Fruit fly (Drosophila melanogaster) whole organism, pupa: ENCODE data around the gene Sfp24Ba.
A peak's percentile ranks its signal among the peaks of the same experiment; 100 is the strongest.

Experiments
- CG10348 ChIP-seq: fragments of 200-800 bp; sonication (Bioruptor generic); IDR thresholded peaks from 2 replicates; pipeline ENCODE4 v1.3.6; 2022; ENCODE audit warnings: missing biosample characterization, missing genetic modification characterization
- CG12605 ChIP-seq: fragments of 200-800 bp; sonication (Bioruptor generic); IDR thresholded peaks from 2 replicates; pipeline ENCODE4 v1.3.6; 2022; ENCODE audit warnings: missing biosample characterization, missing genetic modification characterization
- CG13204 ChIP-seq: fragments of 200-800 bp; sonication (Bioruptor generic); optimal IDR thresholded peaks from 2 replicates; lab custom pipeline; 2018; ENCODE audit warnings: missing biosample characterization, mild to moderate bottlenecking, missing genetic modification characterization, moderate library complexity
- CG14655 ChIP-seq: fragments of 200-800 bp; sonication (Bioruptor generic); optimal IDR thresholded peaks from 3 replicates; lab custom pipeline; 2017; ENCODE audit warnings: mild to moderate bottlenecking, missing biosample characterization, missing genetic modification reagents, missing genetic modification characterization
- CG15710 ChIP-seq: fragments of 200-800 bp; sonication (Bioruptor generic); optimal IDR thresholded peaks from 2 replicates; lab custom pipeline; 2018; ENCODE audit warnings: missing biosample characterization, mild to moderate bottlenecking, missing genetic modification characterization, moderate library complexity
- CG17806 ChIP-seq: fragments of 200-800 bp; sonication (Bioruptor generic); optimal IDR thresholded peaks from 2 replicates; lab custom pipeline; 2018; ENCODE audit warnings: missing biosample characterization, mild to moderate bottlenecking, missing genetic modification characterization, moderate library complexity
- CG32121 ChIP-seq: fragments of 200-800 bp; sonication (Bioruptor generic); IDR thresholded peaks from 2 replicates; pipeline ENCODE4 v1.3.6; 2022; ENCODE audit warnings: missing biosample characterization, missing genetic modification characterization
- CG34367 ChIP-seq: fragments of 200-800 bp; sonication (Bioruptor generic); optimal IDR thresholded peaks from 2 replicates; lab custom pipeline; 2018; ENCODE audit warnings: missing biosample characterization, mild to moderate bottlenecking, missing genetic modification characterization
- CG4496 ChIP-seq: fragments of 200-800 bp; sonication (Bioruptor generic); IDR thresholded peaks from 3 replicates; pipeline ENCODE4 v1.3.6; 2022; ENCODE audit warnings: missing biosample characterization, missing genetic modification characterization
- CG8159 ChIP-seq: fragments of 200-800 bp; sonication (Bioruptor generic); optimal IDR thresholded peaks from 3 replicates; lab custom pipeline; 2018; ENCODE audit warnings: missing biosample characterization, mild to moderate bottlenecking, missing genetic modification characterization, moderate library complexity
- CG8301 ChIP-seq: fragments of 200-800 bp; sonication (Bioruptor generic); optimal IDR thresholded peaks from 2 replicates; lab custom pipeline; 2018; ENCODE audit warnings: missing biosample characterization, mild to moderate bottlenecking, missing genetic modification characterization
- CG9948 ChIP-seq: fragments of 200-800 bp; sonication (Bioruptor generic); optimal IDR thresholded peaks from 2 replicates; lab custom pipeline; 2018; ENCODE audit warnings: missing biosample characterization, mild to moderate bottlenecking, missing genetic modification characterization, moderate library complexity
- D1 ChIP-seq: fragments of 200-800 bp; sonication (Bioruptor generic); optimal IDR thresholded peaks from 2 replicates; lab custom pipeline; 2018; ENCODE audit warnings: missing biosample characterization, mild to moderate bottlenecking, missing genetic modification characterization, moderate library complexity
- EcR ChIP-seq: fragments of 200-800 bp; sonication (Bioruptor generic); optimal IDR thresholded peaks from 3 replicates; lab custom pipeline; 2019; ENCODE audit warnings: missing biosample characterization, missing genetic modification characterization, mild to moderate bottlenecking, moderate library complexity, missing genetic modification reagents
- Ets98B ChIP-seq: fragments of 200-800 bp; sonication (Bioruptor generic); IDR thresholded peaks from 2 replicates; pipeline ENCODE4 v1.3.6; 2022; ENCODE audit warnings: missing biosample characterization, missing genetic modification characterization
- Pif1A ChIP-seq: fragments of 200-800 bp; sonication (Bioruptor generic); optimal IDR thresholded peaks from 3 replicates; lab custom pipeline; 2016; ENCODE audit warnings: missing biosample characterization, missing genetic modification characterization
- Pif1B ChIP-seq: fragments of 200-800 bp; sonication (Bioruptor generic); optimal IDR thresholded peaks from 3 replicates; lab custom pipeline; 2016; ENCODE audit warnings: missing biosample characterization, missing genetic modification characterization
- Snoo ChIP-seq: fragments of 200-800 bp; sonication (Bioruptor generic); optimal IDR thresholded peaks from 3 replicates; lab custom pipeline; 2017; ENCODE audit warnings: missing biosample characterization, mild to moderate bottlenecking, missing genetic modification characterization, inconsistent platforms
- fd96Ca ChIP-seq: fragments of 200-800 bp; sonication (Bioruptor generic); IDR thresholded peaks from 3 replicates; pipeline ENCODE4 v1.3.6; 2022; ENCODE audit warnings: missing biosample characterization, missing genetic modification characterization
- gl ChIP-seq: fragments of 200-800 bp; sonication (Bioruptor generic); optimal IDR thresholded peaks from 2 replicates; lab custom pipeline; 2018; ENCODE audit warnings: missing biosample characterization, mild to moderate bottlenecking, missing genetic modification characterization
- rn ChIP-seq: fragments of 200-800 bp; sonication (Bioruptor generic); IDR thresholded peaks from 2 replicates; pipeline ENCODE4 v1.3.6; 2022; ENCODE audit warnings: missing biosample characterization, missing genetic modification characterization

Gene Sfp24Ba

DNA sequence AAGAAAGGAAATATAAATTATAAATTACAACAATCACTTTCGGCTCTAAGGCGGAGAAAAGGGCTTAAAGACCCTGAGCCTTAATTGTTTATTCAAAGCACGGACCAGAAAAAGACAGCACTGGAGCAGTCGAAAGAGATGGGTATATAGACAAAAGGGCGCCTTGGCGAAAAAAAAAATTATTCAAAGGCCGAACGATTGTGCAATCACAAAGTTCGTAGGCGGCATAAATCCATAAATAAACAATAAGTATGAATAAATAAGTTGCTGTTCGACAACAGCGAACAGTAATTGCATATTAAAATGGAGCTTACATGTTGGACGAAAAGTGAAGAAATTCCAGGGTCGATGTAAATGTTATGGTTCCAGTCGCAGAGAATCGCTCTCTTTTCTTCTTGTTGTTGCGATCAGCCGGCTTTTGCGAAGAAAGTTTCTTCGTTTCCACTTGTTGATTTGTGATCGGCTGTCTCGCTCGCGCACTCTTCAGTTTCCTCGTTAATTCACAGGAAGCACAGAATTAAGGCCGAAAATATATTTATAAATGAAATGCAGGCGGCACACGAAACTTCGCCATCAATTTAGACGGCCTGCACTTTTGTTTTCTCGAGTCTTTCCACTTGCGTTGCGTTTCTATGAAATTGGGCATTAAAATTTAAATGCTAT is 13.3 kb downstream of the Sfp24Ba start:
- TF ChIP-seq Snoo (tag; lab: Kevin White, UChicago) (no peak), Ets98B (GFP tag; lab: Robert Waterston, UW) (no peak), CG4496 (GFP tag; lab: Robert Waterston, UW) (no peak), CG15710 (tag; lab: Kevin White, UChicago) (no peak), Pif1A (GFP tag; lab: Kevin White, UChicago) (no peak), CG10348 (GFP tag; lab: Robert Waterston, UW) (no peak), D1 (tag; lab: Kevin White, UChicago) (no peak), CG34367 (tag; lab: Kevin White, UChicago) (no peak), CG9948 (no peak), rn (GFP tag; lab: Robert Waterston, UW) (no peak)

DNA sequence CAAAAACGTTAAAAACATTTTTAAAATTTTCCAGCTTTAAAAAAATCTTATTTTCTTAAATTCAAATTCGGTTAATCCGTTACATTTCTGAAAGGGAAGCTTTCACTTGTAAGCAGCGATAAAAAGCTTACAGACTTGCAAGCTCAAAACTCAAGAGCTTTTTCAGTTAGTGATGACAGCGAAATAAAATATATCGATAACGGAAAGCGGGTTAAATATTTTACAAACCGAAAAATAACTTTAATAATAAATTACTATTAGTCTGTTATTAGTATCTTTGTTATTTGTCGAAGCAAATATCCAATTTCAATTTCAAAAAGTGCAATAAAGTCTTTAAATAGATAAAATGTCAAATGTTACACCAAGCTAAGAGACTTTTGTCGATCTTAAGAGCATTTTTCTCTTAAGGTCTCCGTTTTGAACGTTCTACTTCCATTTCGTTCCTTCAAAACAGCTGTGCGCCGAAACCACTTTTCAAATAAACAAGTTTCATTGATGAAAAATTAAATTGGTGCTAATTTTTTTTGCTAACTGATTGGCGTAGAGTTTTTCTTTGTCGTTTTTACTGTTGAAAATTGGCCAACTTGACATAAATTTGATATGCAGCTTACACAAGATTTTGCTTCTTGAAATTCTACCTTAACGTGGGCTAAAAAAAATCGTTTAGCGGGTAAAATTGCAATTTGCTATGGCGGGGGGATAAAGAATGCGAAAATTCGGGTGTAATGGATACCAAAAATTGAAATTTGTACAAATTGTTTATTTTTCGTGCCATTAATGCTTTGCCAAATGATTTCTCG is 20.0 kb downstream of the Sfp24Ba start:
- TF ChIP-seq Ets98B (GFP tag; lab: Robert Waterston, UW), result no peak
- TF ChIP-seq CG8301 (tag; lab: Kevin White, UChicago), result no peak
- no peak for TF ChIP-seq Pif1B (GFP tag; lab: Kevin White, UChicago)
- TF ChIP-seq gl (tag; lab: Kevin White, UChicago), result no peak
- no peak for TF ChIP-seq D1 (tag; lab: Kevin White, UChicago)
- TF ChIP-seq rn (GFP tag; lab: Robert Waterston, UW), result no peak
- no peak for TF ChIP-seq fd96Ca (GFP tag; lab: Robert Waterston, UW)
- no peak for TF ChIP-seq Snoo (tag; lab: Kevin White, UChicago)
- TF ChIP-seq CG14655 (GFP tag; lab: Kevin White, UChicago), result no peak
- no peak for TF ChIP-seq Pif1A (GFP tag; lab: Kevin White, UChicago)
- TF ChIP-seq CG32121, result no peak
- TF ChIP-seq CG13204 (GFP tag; lab: Kevin White, UChicago), result no peak
- no peak for TF ChIP-seq EcR

DNA sequence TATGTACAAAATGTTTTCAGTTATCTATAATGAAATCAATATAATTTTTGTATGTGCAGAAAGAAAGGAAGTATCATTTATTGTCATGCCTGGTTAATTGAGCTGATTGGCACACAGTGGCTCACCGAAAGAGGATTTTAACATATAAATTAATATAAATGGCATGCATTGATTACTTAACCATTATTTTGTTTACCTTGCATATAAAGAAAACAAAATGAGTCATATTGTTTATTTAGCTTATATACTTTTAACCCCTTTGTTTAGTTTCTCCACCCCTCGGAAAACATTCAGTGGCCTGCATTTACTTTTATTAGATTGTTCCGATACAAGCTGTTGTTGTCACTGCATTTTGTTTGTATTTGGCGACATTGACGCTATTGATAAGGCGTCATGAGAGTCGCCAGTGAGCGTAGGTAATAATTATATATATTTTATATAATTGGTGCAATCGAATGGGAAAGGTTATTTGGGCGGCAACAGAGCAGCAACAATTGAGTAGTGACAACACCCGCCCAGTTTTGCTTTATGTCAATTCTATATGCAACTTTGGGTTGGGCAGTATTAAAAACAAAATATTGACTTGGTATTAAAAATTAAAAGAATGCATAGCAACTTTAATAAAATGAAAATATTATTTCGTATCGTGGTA is 20.7 kb downstream of the Sfp24Ba start:
- TF ChIP-seq CG17806 (tag; lab: Kevin White, UChicago) (no peak), CG12605 (peak; percentile 58), CG8159 (tag; lab: Kevin White, UChicago) (no peak), D1 (tag; lab: Kevin White, UChicago) (no peak), Snoo (tag; lab: Kevin White, UChicago) (peak; percentile 29), Pif1A (GFP tag; lab: Kevin White, UChicago) (peak; percentile 25), CG9948 (peak; percentile 23), CG13204 (GFP tag; lab: Kevin White, UChicago) (no peak), CG32121 (peak; percentile 82), EcR (no peak), CG8301 (tag; lab: Kevin White, UChicago) (peak; percentile 34), CG34367 (tag; lab: Kevin White, UChicago) (no peak), CG10348 (GFP tag; lab: Robert Waterston, UW) (no peak), CG14655 (GFP tag; lab: Kevin White, UChicago) (peak; percentile 56), CG4496 (GFP tag; lab: Robert Waterston, UW) (peak; percentile 84), Pif1B (GFP tag; lab: Kevin White, UChicago) (peak; percentile 14), fd96Ca (GFP tag; lab: Robert Waterston, UW) (peak; percentile 22; the same call in 1 of the 3 replicates), CG15710 (tag; lab: Kevin White, UChicago) (peak; percentile 43), gl (tag; lab: Kevin White, UChicago) (no peak), Ets98B (GFP tag; lab: Robert Waterston, UW) (peak; percentile 78), rn (GFP tag; lab: Robert Waterston, UW) (no peak)

DNA sequence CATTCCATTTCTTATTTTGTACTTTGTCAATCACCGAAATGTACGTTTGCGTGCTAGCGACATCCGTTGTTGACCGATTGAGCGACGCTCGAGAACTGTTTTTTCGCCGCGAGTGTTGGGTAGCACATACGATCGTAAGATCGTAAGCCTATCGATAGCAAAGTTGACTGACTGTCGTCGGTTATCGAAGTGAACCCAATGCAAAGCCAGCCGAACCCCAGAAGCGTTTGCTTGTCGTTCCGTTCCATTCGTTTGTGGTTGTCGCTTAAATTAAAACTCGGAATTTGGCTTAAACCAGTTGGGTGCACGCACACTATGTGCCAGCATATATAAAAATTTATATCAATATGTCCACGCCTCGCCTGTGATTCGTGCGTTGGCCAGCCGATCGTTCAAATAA is 22.3 kb downstream of the Sfp24Ba start:
- TF ChIP-seq CG15710 (tag; lab: Kevin White, UChicago), result no peak
- TF ChIP-seq CG4496 (GFP tag; lab: Robert Waterston, UW), result no peak
- no peak for TF ChIP-seq CG8159 (tag; lab: Kevin White, UChicago)
- no peak for TF ChIP-seq CG9948
- TF ChIP-seq CG12605, result no peak
- TF ChIP-seq fd96Ca (GFP tag; lab: Robert Waterston, UW), result no peak
- no peak for TF ChIP-seq EcR
- no peak for TF ChIP-seq Snoo (tag; lab: Kevin White, UChicago)
- no peak for TF ChIP-seq CG17806 (tag; lab: Kevin White, UChicago)
- TF ChIP-seq CG32121, result no peak
- no peak for TF ChIP-seq Pif1B (GFP tag; lab: Kevin White, UChicago)
- TF ChIP-seq CG14655 (GFP tag; lab: Kevin White, UChicago), result no peak
- TF ChIP-seq CG34367 (tag; lab: Kevin White, UChicago), result no peak
- TF ChIP-seq gl (tag; lab: Kevin White, UChicago), result no peak
- no peak for TF ChIP-seq D1 (tag; lab: Kevin White, UChicago)
- TF ChIP-seq CG10348 (GFP tag; lab: Robert Waterston, UW), result no peak
- no peak for TF ChIP-seq rn (GFP tag; lab: Robert Waterston, UW)
- TF ChIP-seq Pif1A (GFP tag; lab: Kevin White, UChicago), result no peak
- no peak for TF ChIP-seq CG8301 (tag; lab: Kevin White, UChicago)
- no peak for TF ChIP-seq Ets98B (GFP tag; lab: Robert Waterston, UW)
- TF ChIP-seq, all 21 proteins: peak for 0
